Fruit fly (Drosophila melanogaster) whole organism, prepupa: ENCODE data around the gene emc.

Source experiments
- Blimp-1 ChIP-seq: fragments of 200-800 bp; sonication (Bioruptor generic); optimal IDR thresholded peaks from 3 replicates; lab custom pipeline; 2017; ENCODE audit warnings: missing biosample characterization, missing genetic modification characterization, mild to moderate bottlenecking, moderate library complexity, missing genetic modification reagents
- CG10631 ChIP-seq: fragments of 200-800 bp; sonication (Bioruptor generic); optimal IDR thresholded peaks from 2 replicates; lab custom pipeline; 2016; ENCODE audit warnings: missing biosample characterization, missing genetic modification characterization
- CG10669 ChIP-seq: fragments of 200-800 bp; sonication (Bioruptor generic); optimal IDR thresholded peaks from 3 replicates; lab custom pipeline; 2018; ENCODE audit warnings: missing biosample characterization, mild to moderate bottlenecking, missing genetic modification characterization, moderate library complexity
- CG11294 ChIP-seq: fragments of 200-800 bp; sonication (Bioruptor generic); IDR thresholded peaks from 2 replicates; pipeline ENCODE4 v1.3.6; 2022; ENCODE audit warnings: missing biosample characterization, missing genetic modification characterization
- CG11762 ChIP-seq: fragments of 200-800 bp; sonication (Bioruptor generic); optimal IDR thresholded peaks from 3 replicates; lab custom pipeline; 2016; ENCODE audit warnings: missing biosample characterization, missing genetic modification characterization; ENCODE audit not compliant: insufficient read depth
- CG11902 ChIP-seq: fragments of 200-800 bp; sonication (Bioruptor generic); optimal IDR thresholded peaks from 3 replicates; lab custom pipeline; 2016; ENCODE audit warnings: missing biosample characterization, missing genetic modification characterization
- CG15336 ChIP-seq: fragments of 200-800 bp; sonication (Bioruptor generic); IDR thresholded peaks from 2 replicates; pipeline ENCODE4 v1.3.6; 2022; ENCODE audit warnings: missing biosample characterization, missing genetic modification characterization
- CG1621 ChIP-seq: fragments of 200-800 bp; sonication (Bioruptor generic); optimal IDR thresholded peaks from 3 replicates; lab custom pipeline; 2018; ENCODE audit warnings: missing biosample characterization, mild to moderate bottlenecking, missing genetic modification characterization
- CG16779 ChIP-seq: fragments of 200-800 bp; sonication (Bioruptor generic); optimal IDR thresholded peaks from 3 replicates; lab custom pipeline; 2017; ENCODE audit warnings: missing biosample characterization, mild to moderate bottlenecking, missing genetic modification characterization
- CG3032 ChIP-seq: fragments of 200-800 bp; optimal IDR thresholded peaks from 2 replicates; lab custom pipeline; 2019; ENCODE audit warnings: missing biosample characterization, mild to moderate bottlenecking, missing genetic modification characterization, moderate library complexity
- CG31627 ChIP-seq: fragments of 200-800 bp; sonication (Bioruptor generic); optimal IDR thresholded peaks from 3 replicates; lab custom pipeline; 2016; ENCODE audit warnings: missing biosample characterization, missing genetic modification characterization
- CG32006 ChIP-seq: fragments of 200-800 bp; sonication (Bioruptor generic); optimal IDR thresholded peaks from 3 replicates; lab custom pipeline; 2017; ENCODE audit warnings: missing biosample characterization, mild to moderate bottlenecking, missing genetic modification characterization
- CG34406 ChIP-seq: fragments of 200-800 bp; sonication (Bioruptor generic); optimal IDR thresholded peaks from 3 replicates; lab custom pipeline; 2016; ENCODE audit warnings: missing biosample characterization, missing genetic modification characterization
- CG3919 ChIP-seq: fragments of 200-800 bp; sonication (Bioruptor generic); optimal IDR thresholded peaks from 3 replicates; lab custom pipeline; 2016; ENCODE audit warnings: missing biosample characterization, missing genetic modification characterization
- CG6163 ChIP-seq: fragments of 200-800 bp; sonication (Bioruptor generic); IDR thresholded peaks from 3 replicates; pipeline ENCODE4 v1.3.6; 2022; ENCODE audit warnings: missing biosample characterization, missing genetic modification characterization
- CG6276 ChIP-seq: fragments of 200-800 bp; sonication (Bioruptor generic); optimal IDR thresholded peaks from 2 replicates; lab custom pipeline; 2017; ENCODE audit warnings: missing biosample characterization, mild to moderate bottlenecking, missing genetic modification characterization
- CG6808 ChIP-seq: fragments of 200-800 bp; sonication (Bioruptor generic); optimal IDR thresholded peaks from 3 replicates; lab custom pipeline; 2017; ENCODE audit warnings: missing biosample characterization, missing genetic modification characterization, mild to moderate bottlenecking, moderate library complexity, missing genetic modification reagents
- CG6854 ChIP-seq: fragments of 200-800 bp; sonication (Bioruptor generic); optimal IDR thresholded peaks from 2 replicates; lab custom pipeline; 2017; ENCODE audit warnings: missing biosample characterization, mild to moderate bottlenecking, missing genetic modification characterization
- CG7368 ChIP-seq: fragments of 200-800 bp; sonication (Bioruptor generic); optimal IDR thresholded peaks from 3 replicates; lab custom pipeline; 2016; ENCODE audit warnings: missing biosample characterization, missing genetic modification characterization
- CG8119 ChIP-seq: fragments of 200-800 bp; sonication (Bioruptor generic); IDR thresholded peaks from 3 replicates; pipeline ENCODE4 v1.3.6; 2022; ENCODE audit warnings: missing biosample characterization, missing genetic modification characterization
- CG8319 ChIP-seq: fragments of 200-800 bp; sonication (Bioruptor generic); optimal IDR thresholded peaks from 3 replicates; lab custom pipeline; 2016; ENCODE audit warnings: missing biosample characterization, missing genetic modification characterization
- CG8632 ChIP-seq: fragments of 200-800 bp; sonication (Bioruptor generic); optimal IDR thresholded peaks from 3 replicates; lab custom pipeline; 2016; ENCODE audit warnings: missing biosample characterization, missing genetic modification characterization
- CG9139 ChIP-seq: fragments of 200-800 bp; sonication (Bioruptor generic); optimal IDR thresholded peaks from 3 replicates; lab custom pipeline; 2017; ENCODE audit warnings: missing biosample characterization, mild to moderate bottlenecking, missing genetic modification characterization
- Eip75B ChIP-seq: fragments of 200-800 bp; sonication (Bioruptor generic); optimal IDR thresholded peaks from 3 replicates; lab custom pipeline; 2016; ENCODE audit warnings: missing biosample characterization, missing genetic modification characterization
- Eip78C ChIP-seq: fragments of 200-800 bp; sonication (Bioruptor generic); peaks from one replicate; lab custom pipeline; 2016; ENCODE audit warnings: missing biosample characterization, missing genetic modification characterization
- Eip93F ChIP-seq: fragments of 200-800 bp; sonication (Bioruptor generic); optimal IDR thresholded peaks from 2 replicates; lab custom pipeline; 2016; ENCODE audit warnings: missing biosample characterization, mild to moderate bottlenecking, missing genetic modification characterization
- Ets21C ChIP-seq: fragments of 200-800 bp; sonication (Bioruptor generic); optimal IDR thresholded peaks from 3 replicates; lab custom pipeline; 2016; ENCODE audit warnings: missing biosample characterization, missing genetic modification characterization
- Ets96B ChIP-seq: fragments of 200-800 bp; optimal IDR thresholded peaks from 2 replicates; lab custom pipeline; 2019; ENCODE audit warnings: missing biosample characterization, mild to moderate bottlenecking, missing genetic modification characterization, moderate library complexity
- Gug ChIP-seq: fragments of 200-800 bp; sonication (Bioruptor generic); IDR thresholded peaks from 2 replicates; pipeline ENCODE4 v1.3.6; 2022; ENCODE audit warnings: missing biosample characterization, missing genetic modification characterization
- Hr38 ChIP-seq: sonication (Bioruptor generic); optimal IDR thresholded peaks from 2 replicates; lab custom pipeline; 2016; ENCODE audit warnings: missing biosample characterization, missing genetic modification characterization
- Lpt ChIP-seq: fragments of 200-800 bp; sonication (Bioruptor generic); optimal IDR thresholded peaks from 3 replicates; lab custom pipeline; 2016; ENCODE audit warnings: missing biosample characterization, missing genetic modification characterization
- Met ChIP-seq: fragments of 200-800 bp; sonication (Bioruptor generic); optimal IDR thresholded peaks from 3 replicates; lab custom pipeline; 2016; ENCODE audit warnings: missing biosample characterization, missing genetic modification characterization
- OdsH ChIP-seq: fragments of 200-800 bp; sonication (Bioruptor generic); optimal IDR thresholded peaks from 3 replicates; lab custom pipeline; 2016; ENCODE audit warnings: missing biosample characterization, missing genetic modification characterization
- Smox ChIP-seq: fragments of 200-800 bp; sonication (Bioruptor generic); optimal IDR thresholded peaks from 3 replicates; lab custom pipeline; 2016; ENCODE audit warnings: missing biosample characterization, missing genetic modification characterization
- Sox14 ChIP-seq: fragments of 200-800 bp; sonication (Bioruptor generic); optimal IDR thresholded peaks from 3 replicates; lab custom pipeline; 2016; ENCODE audit warnings: missing biosample characterization, missing genetic modification characterization
- Sox15 ChIP-seq: fragments of 200-800 bp; sonication (Bioruptor generic); optimal IDR thresholded peaks from 3 replicates; lab custom pipeline; 2016; ENCODE audit warnings: missing biosample characterization, missing genetic modification characterization
- achi ChIP-seq: fragments of 200-800 bp; sonication (Bioruptor generic); optimal IDR thresholded peaks from 3 replicates; lab custom pipeline; 2016; ENCODE audit warnings: missing biosample characterization, missing genetic modification characterization
- cyc ChIP-seq: fragments of 200-800 bp; sonication (Bioruptor generic); optimal IDR thresholded peaks from 3 replicates; lab custom pipeline; 2016; ENCODE audit warnings: missing biosample characterization, missing genetic modification characterization
- dac ChIP-seq: fragments of 200-800 bp; sonication (Bioruptor generic); optimal IDR thresholded peaks from 2 replicates; lab custom pipeline; 2017; ENCODE audit warnings: missing biosample characterization, mild to moderate bottlenecking, missing genetic modification characterization
- dsx ChIP-seq: fragments of 200-800 bp; optimal IDR thresholded peaks from 3 replicates; lab custom pipeline; 2019; ENCODE audit warnings: missing biosample characterization, mild to moderate bottlenecking, missing genetic modification characterization, moderate library complexity; ENCODE audit not compliant: poor library complexity, severe bottlenecking
- eg ChIP-seq: fragments of 200-800 bp; sonication (Bioruptor generic); IDR thresholded peaks from 3 replicates; pipeline ENCODE4 v1.3.6; 2022; ENCODE audit warnings: missing biosample characterization, missing genetic modification characterization
- esn ChIP-seq: fragments of 200-800 bp; sonication (Bioruptor generic); optimal IDR thresholded peaks from 2 replicates; lab custom pipeline; 2016; ENCODE audit warnings: missing biosample characterization, mild to moderate bottlenecking, missing genetic modification characterization, moderate library complexity
- fd59A ChIP-seq: fragments of 200-800 bp; sonication (Bioruptor generic); optimal IDR thresholded peaks from 2 replicates; lab custom pipeline; 2017; ENCODE audit warnings: missing biosample characterization, mild to moderate bottlenecking, missing genetic modification characterization, missing genetic modification reagents
- fd85E ChIP-seq: fragments of 200-800 bp; sonication (Bioruptor generic); optimal IDR thresholded peaks from 3 replicates; lab custom pipeline; 2016; ENCODE audit warnings: missing biosample characterization, missing genetic modification characterization
- fkh ChIP-seq: fragments of 200-800 bp; sonication (Bioruptor generic); optimal IDR thresholded peaks from 3 replicates; lab custom pipeline; 2017; ENCODE audit warnings: missing biosample characterization, mild to moderate bottlenecking, missing genetic modification characterization, moderate library complexity
- lz ChIP-seq: fragments of 200-800 bp; sonication (Bioruptor generic); optimal IDR thresholded peaks from 3 replicates; lab custom pipeline; 2016; ENCODE audit warnings: missing biosample characterization, missing genetic modification characterization
- net ChIP-seq: fragments of 200-800 bp; sonication (Bioruptor generic); optimal IDR thresholded peaks from 3 replicates; lab custom pipeline; 2016; ENCODE audit warnings: missing biosample characterization, missing genetic modification characterization
- pdm3 ChIP-seq: fragments of 200-800 bp; sonication (Bioruptor generic); optimal IDR thresholded peaks from 3 replicates; lab custom pipeline; 2016; ENCODE audit warnings: missing biosample characterization, missing genetic modification characterization
- salr ChIP-seq, 2 experiments: fragments of 200-800 bp; sonication (Bioruptor generic); optimal IDR thresholded peaks; 3 replicates each; lab custom pipeline; 2016 to 2018; ENCODE audit warnings: missing biosample characterization in 2 of 2, missing genetic modification characterization in 2 of 2, mild to moderate bottlenecking in 1 of 2
- ss ChIP-seq, 2 experiments: fragments of 200-800 bp; sonication (Bioruptor generic); optimal IDR thresholded peaks; 2 replicates in 1 of 2; 3 replicates in 1 of 2; lab custom pipeline; 2017 to 2018; ENCODE audit warnings: mild to moderate bottlenecking in 2 of 2, missing biosample characterization in 2 of 2, missing genetic modification characterization in 2 of 2, moderate library complexity in 1 of 2
- svp ChIP-seq: fragments of 200-800 bp; sonication (Bioruptor generic); peaks from one replicate; lab custom pipeline; 2016; ENCODE audit warnings: missing biosample characterization, missing genetic modification characterization
- topi ChIP-seq: fragments of 200-800 bp; sonication (Bioruptor generic); optimal IDR thresholded peaks from 3 replicates; lab custom pipeline; 2016; ENCODE audit warnings: missing biosample characterization, missing genetic modification characterization

The emc gene

DNA sequence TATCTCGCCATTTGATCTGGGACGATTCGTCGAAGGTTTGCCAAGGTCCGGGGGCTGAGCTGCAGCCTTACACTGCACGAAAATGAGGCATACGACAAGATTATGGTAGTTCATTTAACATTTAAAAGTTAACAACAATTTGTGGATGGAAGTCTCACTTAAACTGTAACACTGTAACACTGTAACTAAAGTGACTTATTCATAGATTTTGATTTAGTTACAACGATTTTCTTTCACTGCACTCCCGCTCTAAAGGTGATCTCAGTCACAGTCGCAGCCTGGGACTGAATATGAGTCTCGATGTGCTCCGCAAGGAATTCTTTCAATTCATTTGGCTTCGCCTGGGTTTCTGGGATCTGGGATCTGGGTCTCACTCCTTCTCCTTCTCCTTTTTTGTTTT is 11.0 kb downstream of the emc start:
- peak; percentile 79 for TF ChIP-seq CG1621 (tag; lab: Kevin White, UChicago)
- TF ChIP-seq dac: no peak
- TF ChIP-seq Eip78C (GFP tag; lab: Kevin White, UChicago): peak; percentile 95
- peak; percentile 87 for TF ChIP-seq CG31627 (GFP tag; lab: Kevin White, UChicago)
- peak; percentile 95 for TF ChIP-seq lz
- peak; percentile 78 for TF ChIP-seq CG34406 (GFP tag; lab: Kevin White, UChicago)
- TF ChIP-seq ss (GFP tag; optimal IDR thresholded peaks at IDR 0.05; lab: Kevin White, UChicago): peak in 1 of 2 experiments; percentile 27
- TF ChIP-seq fkh (GFP tag; lab: Kevin White, UChicago): no peak
- peak; percentile 79 for TF ChIP-seq CG3919 (GFP tag; lab: Kevin White, UChicago)
- TF ChIP-seq CG8319 (GFP tag; lab: Kevin White, UChicago): peak; percentile 70
- TF ChIP-seq Eip75B (GFP tag; lab: Kevin White, UChicago): peak; percentile 90
- TF ChIP-seq topi: peak; percentile 95
- peak; percentile 62 for TF ChIP-seq CG16779 (tag; lab: Kevin White, UChicago)
- TF ChIP-seq CG7368 (GFP tag; lab: Kevin White, UChicago): peak; percentile 65
- TF ChIP-seq dsx: peak; percentile 59
- TF ChIP-seq CG11902: peak; percentile 64
- peak; percentile 86 for TF ChIP-seq Eip93F (GFP tag; lab: Kevin White, UChicago)
- peak; percentile 74 for TF ChIP-seq CG10669
- peak; percentile 96 for TF ChIP-seq Met
- peak; percentile 36; the same call in 1 of the 2 replicates for TF ChIP-seq CG11294 (GFP tag; lab: Robert Waterston, UW)
- peak; percentile 68 for TF ChIP-seq CG3032
- TF ChIP-seq Ets21C: peak; percentile 82
- peak; percentile 53 for TF ChIP-seq OdsH (GFP tag; lab: Kevin White, UChicago)
- TF ChIP-seq esn (GFP tag; lab: Kevin White, UChicago): peak; percentile 96
- TF ChIP-seq Sox15 (GFP tag; lab: Kevin White, UChicago): peak; percentile 18
- peak; percentile 56 for TF ChIP-seq CG32006 (GFP tag; lab: Kevin White, UChicago)
- TF ChIP-seq achi (GFP tag; lab: Kevin White, UChicago): peak; percentile 86
- TF ChIP-seq svp (GFP tag; lab: Kevin White, UChicago): peak; percentile 97
- no peak for TF ChIP-seq Hr38 (GFP tag; lab: Kevin White, UChicago)
- peak; percentile 51 for TF ChIP-seq CG11762 (GFP tag; lab: Kevin White, UChicago)
- TF ChIP-seq eg (GFP tag; lab: Robert Waterston, UW): peak; percentile 69
- TF ChIP-seq fd59A (GFP tag; lab: Kevin White, UChicago): peak; percentile 50
- peak; percentile 81 for TF ChIP-seq CG10631 (GFP tag; lab: Kevin White, UChicago)
- TF ChIP-seq salr (GFP tag; optimal IDR thresholded peaks at IDR 0.05; lab: Kevin White, UChicago): peak in 1 of 2 experiments; percentile 38
- TF ChIP-seq CG6276 (GFP tag; lab: Kevin White, UChicago): peak; percentile 25
- TF ChIP-seq Sox14 (GFP tag; lab: Kevin White, UChicago): peak; percentile 85
- peak; percentile 81 for TF ChIP-seq Ets96B
- TF ChIP-seq Blimp-1 (GFP tag; lab: Kevin White, UChicago): peak; percentile 85
- no peak for TF ChIP-seq fd85E (GFP tag; lab: Kevin White, UChicago)
- peak; percentile 26 for TF ChIP-seq net
- no peak for TF ChIP-seq Lpt (GFP tag; lab: Kevin White, UChicago)
- TF ChIP-seq CG15336: peak; percentile 34; the same call in 1 of the 2 replicates
- peak; percentile 90 for TF ChIP-seq cyc (GFP tag; lab: Kevin White, UChicago)
- TF ChIP-seq CG8632 (GFP tag; lab: Kevin White, UChicago): peak; percentile 71
- TF ChIP-seq Smox (GFP tag; lab: Kevin White, UChicago): peak; percentile 86
- TF ChIP-seq CG9139 (GFP tag; lab: Kevin White, UChicago): peak; percentile 29
- peak; percentile 62 for TF ChIP-seq CG8119 (GFP tag; lab: Robert Waterston, UW)
- TF ChIP-seq pdm3 (GFP tag; lab: Kevin White, UChicago): peak; percentile 57
- TF ChIP-seq Gug (GFP tag; lab: Robert Waterston, UW): peak; percentile 47
- TF ChIP-seq CG6808 (GFP tag; lab: Kevin White, UChicago): peak; percentile 76
- peak; percentile 91 for TF ChIP-seq CG6163
- TF ChIP-seq CG6854: peak; percentile 96
